Fruit fly (Drosophila melanogaster): ENCODE measurements around the gene ppk19.

ppk19 gene

dm6 chr3R:29716782-29717317 is 44.6 kb downstream of the ppk19 start, which contains the start of gene Obp99b (continued):
- TF ChIP-seq lab (GFP tag; optimal IDR thresholded peaks at IDR 0.05) (peak; percentile 71), sd (tag; optimal IDR thresholded peaks at IDR 0.05) (peak; percentile 25), aop (GFP tag; IDR thresholded peaks at IDR 0.05) (peak; percentile 35; the same call in 1 of the 2 replicates), H15 (GFP tag; IDR thresholded peaks at IDR 0.05) (peak; percentile 90), Ada2b (GFP tag; IDR thresholded peaks at IDR 0.05) (peak; percentile 61), her (GFP tag; optimal IDR thresholded peaks at IDR 0.05) (peak; percentile 76), CG13894 (tag; optimal IDR thresholded peaks at IDR 0.05) (no peak), CG3065 (GFP tag; optimal IDR thresholded peaks at IDR 0.05) (peak; percentile 42), CG10462 (GFP tag; optimal IDR thresholded peaks at IDR 0.05) (peak; percentile 9), Dip2 (GFP tag; IDR thresholded peaks at IDR 0.05) (no peak), CG30403 (GFP tag; optimal IDR thresholded peaks at IDR 0.05) (peak; percentile 18), tup (GFP tag; optimal IDR thresholded peaks at IDR 0.05) (peak; percentile 33), ken (GFP tag; IDR thresholded peaks at IDR 0.05) (peak; percentile 85), BtbVII (GFP tag; optimal IDR thresholded peaks at IDR 0.05) (peak; percentile 79), Asciz (GFP tag; optimal IDR thresholded peaks at IDR 0.05) (peak; percentile 84), E2f1 (GFP tag; IDR thresholded peaks at IDR 0.05) (peak; percentile 71), gce (GFP tag; IDR thresholded peaks at IDR 0.05) (peak; percentile 91), CG11456 (GFP tag; IDR thresholded peaks at IDR 0.05) (peak; percentile 96), CG14014 (GFP tag; IDR thresholded peaks at IDR 0.05) (peak; percentile 66; the same call in 1 of the 2 replicates), CG10209 (GFP tag; optimal IDR thresholded peaks at IDR 0.05) (peak; percentile 73), Taf1 (GFP tag; IDR thresholded peaks at IDR 0.05) (no peak), Sox102F (GFP tag; optimal IDR thresholded peaks at IDR 0.05) (peak; percentile 68), grau (tag; optimal IDR thresholded peaks at IDR 0.05) (peak; percentile 55), CG2120 (GFP tag; optimal IDR thresholded peaks at IDR 0.05) (no peak), Hsf (GFP tag; optimal IDR thresholded peaks at IDR 0.05) (peak; percentile 84), CG6854 (GFP tag; optimal IDR thresholded peaks at IDR 0.05) (peak; percentile 67), CG17612 (GFP tag; IDR thresholded peaks at IDR 0.05) (peak; percentile 57; the same call in 1 of the 2 replicates), Camta (GFP tag; optimal IDR thresholded peaks at IDR 0.05) (peak; percentile 73), CG32767 (GFP tag; IDR thresholded peaks at IDR 0.05) (no peak; the same call in 1 of the 2 replicates), CTCF (GFP tag; optimal IDR thresholded peaks at IDR 0.05) (peak; percentile 94), Hr3 (GFP tag; optimal IDR thresholded peaks at IDR 0.05) (peak; percentile 60), gsb (GFP tag; IDR thresholded peaks at IDR 0.05) (peak; percentile 63), nmo (GFP tag; optimal IDR thresholded peaks at IDR 0.05) (peak; percentile 60), seq (GFP tag; IDR thresholded peaks at IDR 0.05) (peak; percentile 64; the same call in 1 of the 2 replicates), CG43689 (GFP tag; IDR thresholded peaks at IDR 0.05) (peak; percentile 71), CG1832 (GFP tag; optimal IDR thresholded peaks at IDR 0.05) (no peak), CG17361 (GFP tag; IDR thresholded peaks at IDR 0.05) (peak; percentile 39; the same call in 2 of the 3 replicates), MESR4 (GFP tag; optimal IDR thresholded peaks at IDR 0.05) (peak; percentile 22), CG33557 (GFP tag; optimal IDR thresholded peaks at IDR 0.05) (peak; percentile 77), chn (GFP tag; optimal IDR thresholded peaks at IDR 0.05) (peak; percentile 83), CG3838 (GFP tag; optimal IDR thresholded peaks at IDR 0.05) (peak; percentile 19), Neu2 (GFP tag; optimal IDR thresholded peaks at IDR 0.05; ENCODE audit: borderline replicate concordance) (peak; percentile 34), unpg (GFP tag; optimal IDR thresholded peaks at IDR 0.05) (peak; percentile 80), vvl (GFP tag; IDR thresholded peaks at IDR 0.05) (peak; percentile 89), CG6765 (GFP tag; optimal IDR thresholded peaks at IDR 0.05) (peak; percentile 70), kah (GFP tag; optimal IDR thresholded peaks at IDR 0.05) (peak; percentile 79), CG4282 (GFP tag; optimal IDR thresholded peaks at IDR 0.05) (peak; percentile 14), Hand (GFP tag; optimal IDR thresholded peaks at IDR 0.05) (no peak), HLH3B (GFP tag; IDR thresholded peaks at IDR 0.05) (peak; percentile 80), CG3847 (GFP tag; IDR thresholded peaks at IDR 0.05) (peak; percentile 64), tna (GFP tag; IDR thresholded peaks at IDR 0.05; ENCODE audit: partially characterized antibody) (no peak)

Data from whole organism, embryonic.